Fruit fly (Drosophila melanogaster) whole organism, embryonic: ENCODE measurements around the gene Mkp3.

Source experiments
- Atf6 ChIP-seq: fragments of 200-800 bp; sonication (Bioruptor generic); IDR thresholded peaks from 2 replicates; pipeline ENCODE4 v1.3.6; 2022; ENCODE audit warnings: missing biosample characterization, missing genetic modification characterization
- CG10321 ChIP-seq: fragments of 200-800 bp; sonication (Bioruptor generic); IDR thresholded peaks from 2 replicates; pipeline ENCODE4 v1.3.6; 2022; ENCODE audit warnings: missing biosample characterization, missing genetic modification characterization
- CG10654 ChIP-seq: fragments of 200-800 bp; sonication (Bioruptor generic); optimal IDR thresholded peaks from 2 replicates; lab custom pipeline; 2016; ENCODE audit warnings: missing biosample characterization, missing genetic modification characterization
- CG10959 ChIP-seq: fragments of 200-800 bp; sonication (Bioruptor generic); IDR thresholded peaks from 2 replicates; pipeline ENCODE4 v1.3.6; 2022; ENCODE audit warnings: missing biosample characterization, missing genetic modification characterization
- CG11247 ChIP-seq: fragments of 200-800 bp; sonication (Bioruptor generic); IDR thresholded peaks from 2 replicates; pipeline ENCODE4 v1.3.6; 2022; ENCODE audit warnings: missing biosample characterization, missing genetic modification characterization
- CG11695 ChIP-seq: fragments of 200-800 bp; sonication (Bioruptor generic); IDR thresholded peaks from 3 replicates; pipeline ENCODE4 v1.3.6; 2022; ENCODE audit warnings: missing biosample characterization, missing genetic modification characterization
- CG11696 ChIP-seq: fragments of 200-800 bp; sonication (Bioruptor generic); IDR thresholded peaks from 2 replicates; pipeline ENCODE4 v1.3.6; 2022; ENCODE audit warnings: missing biosample characterization, missing genetic modification characterization
- CG1602 ChIP-seq: fragments of 200-800 bp; sonication (Bioruptor generic); optimal IDR thresholded peaks from 3 replicates; lab custom pipeline; 2016; ENCODE audit warnings: missing biosample characterization, missing genetic modification characterization
- CG17802 ChIP-seq: fragments of 200-800 bp; sonication (Bioruptor generic); optimal IDR thresholded peaks from 2 replicates; lab custom pipeline; 2018; ENCODE audit warnings: missing biosample characterization, mild to moderate bottlenecking, missing genetic modification characterization, moderate library complexity
- CG18619 ChIP-seq: fragments of 200-800 bp; sonication (Bioruptor generic); optimal IDR thresholded peaks from 3 replicates; lab custom pipeline; 2017; ENCODE audit warnings: missing biosample characterization, mild to moderate bottlenecking, missing genetic modification characterization
- CG2120 ChIP-seq: fragments of 200-800 bp; sonication (Bioruptor generic); optimal IDR thresholded peaks from 3 replicates; lab custom pipeline; 2016; ENCODE audit warnings: missing biosample characterization, missing genetic modification characterization
- CG2889 ChIP-seq: fragments of 200-800 bp; sonication (Bioruptor generic); IDR thresholded peaks from 3 replicates; pipeline ENCODE4 v1.3.6; 2022; ENCODE audit warnings: missing biosample characterization, missing genetic modification characterization
- CG30020 ChIP-seq: fragments of 200-800 bp; optimal IDR thresholded peaks from 2 replicates; lab custom pipeline; 2019; ENCODE audit warnings: missing biosample characterization, mild to moderate bottlenecking, missing genetic modification characterization, moderate library complexity
- CG30431 ChIP-seq: fragments of 200-800 bp; sonication (Bioruptor generic); optimal IDR thresholded peaks from 2 replicates; lab custom pipeline; 2017; ENCODE audit warnings: missing biosample characterization, missing genetic modification characterization
- CG34376 ChIP-seq: fragments of 200-800 bp; sonication (Bioruptor generic); optimal IDR thresholded peaks from 2 replicates; lab custom pipeline; 2018; ENCODE audit warnings: missing biosample characterization, mild to moderate bottlenecking, missing genetic modification characterization
- CG4424 ChIP-seq: fragments of 200-800 bp; sonication (Bioruptor generic); optimal IDR thresholded peaks from 3 replicates; lab custom pipeline; 2016; ENCODE audit warnings: missing biosample characterization, missing genetic modification characterization
- CG6654 ChIP-seq: fragments of 200-800 bp; sonication (Bioruptor generic); optimal IDR thresholded peaks from 2 replicates; lab custom pipeline; 2017; ENCODE audit warnings: missing biosample characterization, mild to moderate bottlenecking, missing genetic modification characterization
- CG7928 ChIP-seq: fragments of 200-800 bp; sonication (Bioruptor generic); optimal IDR thresholded peaks from 2 replicates; lab custom pipeline; 2017; ENCODE audit warnings: missing biosample characterization, mild to moderate bottlenecking, missing genetic modification characterization
- CG8944 ChIP-seq: fragments of 200-800 bp; sonication (Bioruptor generic); optimal IDR thresholded peaks from 3 replicates; lab custom pipeline; 2016; ENCODE audit warnings: missing biosample characterization, missing genetic modification characterization
- CG9817 ChIP-seq: fragments of 200-800 bp; sonication (Bioruptor generic); optimal IDR thresholded peaks from 2 replicates; lab custom pipeline; 2018; ENCODE audit warnings: missing biosample characterization, mild to moderate bottlenecking, missing genetic modification characterization, moderate library complexity
- CG9932 ChIP-seq: fragments of 200-800 bp; sonication (Bioruptor generic); IDR thresholded peaks from 2 replicates; pipeline ENCODE4 v1.3.6; 2022; ENCODE audit warnings: missing biosample characterization, missing genetic modification characterization
- D19B ChIP-seq: fragments of 200-800 bp; sonication (Bioruptor generic); optimal IDR thresholded peaks from 2 replicates; lab custom pipeline; 2017; ENCODE audit warnings: missing biosample characterization, mild to moderate bottlenecking, missing genetic modification characterization
- Dip2 ChIP-seq: fragments of 200-800 bp; sonication (Bioruptor generic); IDR thresholded peaks from 2 replicates; pipeline ENCODE4 v1.3.6; 2022; ENCODE audit warnings: missing biosample characterization, missing genetic modification characterization
- Fer3 ChIP-seq: fragments of 200-800 bp; sonication (Bioruptor generic); optimal IDR thresholded peaks from 2 replicates; lab custom pipeline; 2018; ENCODE audit warnings: missing biosample characterization, mild to moderate bottlenecking, missing genetic modification characterization, moderate library complexity
- Gug ChIP-seq: fragments of 200-800 bp; sonication (Bioruptor generic); IDR thresholded peaks from 4 replicates; pipeline ENCODE4 v1.3.6; 2022; ENCODE audit warnings: missing biosample characterization, missing genetic modification characterization
- HLH3B ChIP-seq: fragments of 200-800 bp; sonication (Bioruptor generic); IDR thresholded peaks from 2 replicates; pipeline ENCODE4 v1.3.6; 2022; ENCODE audit warnings: missing biosample characterization, missing genetic modification characterization
- Hr51 ChIP-seq, 2 experiments: fragments of 200-800 bp; sonication (Bioruptor generic); optimal IDR thresholded peaks; 2 replicates in 1 of 2; 3 replicates in 1 of 2; lab custom pipeline; 2016 to 2018; ENCODE audit warnings: missing biosample characterization in 2 of 2, missing genetic modification characterization in 2 of 2, mild to moderate bottlenecking in 1 of 2, moderate library complexity in 1 of 2
- NFAT ChIP-seq: fragments of 200-800 bp; sonication (Bioruptor generic); IDR thresholded peaks from 2 replicates; pipeline ENCODE4 v1.3.6; 2022; ENCODE audit warnings: missing biosample characterization, missing genetic modification characterization
- Neu2 ChIP-seq: fragments of 200-800 bp; sonication (Bioruptor generic); optimal IDR thresholded peaks from 3 replicates; lab custom pipeline; 2016; ENCODE audit warnings: missing biosample characterization, missing genetic modification characterization, borderline replicate concordance
- PHDP ChIP-seq: fragments of 200-800 bp; sonication (Bioruptor generic); optimal IDR thresholded peaks from 3 replicates; lab custom pipeline; 2018; ENCODE audit warnings: missing biosample characterization, mild to moderate bottlenecking, missing genetic modification characterization, moderate library complexity
- Poxn ChIP-seq: fragments of 200-800 bp; sonication (Bioruptor generic); IDR thresholded peaks from 2 replicates; pipeline ENCODE4 v1.3.6; 2022; ENCODE audit warnings: missing biosample characterization, missing genetic modification characterization
- Rfx ChIP-seq: fragments of 200-800 bp; sonication (Bioruptor generic); IDR thresholded peaks from 2 replicates; pipeline ENCODE4 v1.3.6; 2022; ENCODE audit warnings: missing biosample characterization, missing genetic modification characterization
- Sin3A ChIP-seq: fragments of >200 bp; optimal IDR thresholded peaks from 2 replicates; lab custom pipeline; 2018
- Taf1 ChIP-seq: fragments of 200-800 bp; sonication (Bioruptor generic); IDR thresholded peaks from 2 replicates; pipeline ENCODE4 v1.3.6; 2022; ENCODE audit warnings: missing biosample characterization, missing genetic modification characterization
- Tbp ChIP-seq: fragments of >200 bp; optimal IDR thresholded peaks from 2 replicates; lab custom pipeline; 2018; ENCODE audit warnings: missing biosample characterization, missing genetic modification characterization
- Vsx1 ChIP-seq: fragments of 200-800 bp; sonication (Bioruptor generic); optimal IDR thresholded peaks from 2 replicates; lab custom pipeline; 2017; ENCODE audit warnings: missing biosample characterization, mild to moderate bottlenecking, missing genetic modification characterization, missing genetic modification reagents
- bab2 ChIP-seq: fragments of 200-800 bp; sonication (Bioruptor generic); optimal IDR thresholded peaks from 2 replicates; lab custom pipeline; 2016; ENCODE audit warnings: missing biosample characterization, missing genetic modification characterization
- chinmo ChIP-seq: fragments of 200-800 bp; sonication (Bioruptor generic); IDR thresholded peaks from 4 replicates; pipeline ENCODE4 v1.3.6; 2022; ENCODE audit warnings: missing biosample characterization, missing genetic modification characterization; ENCODE audit not compliant: partially characterized antibody
- en ChIP-seq: fragments of 200-800 bp; sonication (Bioruptor generic); optimal IDR thresholded peaks from 2 replicates; lab custom pipeline; 2016; ENCODE audit warnings: missing biosample characterization, missing genetic modification characterization
- gem ChIP-seq: fragments of 200-800 bp; sonication (Bioruptor generic); optimal IDR thresholded peaks from 2 replicates; lab custom pipeline; 2019; ENCODE audit warnings: missing biosample characterization, mild to moderate bottlenecking, missing genetic modification characterization, moderate library complexity
- grn ChIP-seq: fragments of 200-800 bp; sonication (Bioruptor generic); optimal IDR thresholded peaks from 3 replicates; lab custom pipeline; 2017; ENCODE audit warnings: missing biosample characterization, missing genetic modification characterization
- gsb-n ChIP-seq: fragments of 200-800 bp; sonication (Bioruptor generic); optimal IDR thresholded peaks from 3 replicates; lab custom pipeline; 2018; ENCODE audit warnings: missing biosample characterization, mild to moderate bottlenecking, missing genetic modification characterization
- knrl ChIP-seq: fragments of 200-800 bp; sonication (Bioruptor generic); IDR thresholded peaks from 3 replicates; pipeline ENCODE4 v1.3.6; 2022; ENCODE audit warnings: missing biosample characterization, missing genetic modification characterization; ENCODE audit not compliant: partially characterized antibody
- luna ChIP-seq: fragments of 200-800 bp; sonication (Bioruptor generic); optimal IDR thresholded peaks from 2 replicates; lab custom pipeline; 2016; ENCODE audit warnings: missing biosample characterization, missing genetic modification characterization
- psq ChIP-seq: fragments of 200-800 bp; sonication (Bioruptor generic); optimal IDR thresholded peaks from 2 replicates; lab custom pipeline; 2017; ENCODE audit warnings: missing biosample characterization, missing genetic modification characterization
- ranshi ChIP-seq: fragments of 200-800 bp; sonication (Bioruptor generic); IDR thresholded peaks from 2 replicates; pipeline ENCODE4 v1.3.6; 2022; ENCODE audit warnings: missing biosample characterization, missing genetic modification characterization
- run ChIP-seq: fragments of 200-800 bp; sonication (Bioruptor generic); optimal IDR thresholded peaks from 3 replicates; lab custom pipeline; 2018; ENCODE audit warnings: missing biosample characterization, mild to moderate bottlenecking, missing genetic modification characterization
- sens-2 ChIP-seq: fragments of 200-800 bp; sonication (Bioruptor generic); IDR thresholded peaks from 2 replicates; pipeline ENCODE4 v1.3.6; 2022; ENCODE audit warnings: missing biosample characterization, missing genetic modification characterization
- sob ChIP-seq: fragments of 200-800 bp; sonication (Bioruptor generic); IDR thresholded peaks from 2 replicates; pipeline ENCODE4 v1.3.6; 2022; ENCODE audit warnings: missing biosample characterization, missing genetic modification characterization
- trem ChIP-seq: fragments of 200-800 bp; optimal IDR thresholded peaks from 3 replicates; lab custom pipeline; 2019; ENCODE audit warnings: missing biosample characterization, mild to moderate bottlenecking, missing genetic modification characterization, moderate library complexity
- twi ChIP-seq: fragments of 200-800 bp; optimal IDR thresholded peaks from 2 replicates; lab custom pipeline; 2019; ENCODE audit warnings: missing biosample characterization, mild to moderate bottlenecking, missing genetic modification characterization, moderate library complexity

The Mkp3 gene

DNA sequence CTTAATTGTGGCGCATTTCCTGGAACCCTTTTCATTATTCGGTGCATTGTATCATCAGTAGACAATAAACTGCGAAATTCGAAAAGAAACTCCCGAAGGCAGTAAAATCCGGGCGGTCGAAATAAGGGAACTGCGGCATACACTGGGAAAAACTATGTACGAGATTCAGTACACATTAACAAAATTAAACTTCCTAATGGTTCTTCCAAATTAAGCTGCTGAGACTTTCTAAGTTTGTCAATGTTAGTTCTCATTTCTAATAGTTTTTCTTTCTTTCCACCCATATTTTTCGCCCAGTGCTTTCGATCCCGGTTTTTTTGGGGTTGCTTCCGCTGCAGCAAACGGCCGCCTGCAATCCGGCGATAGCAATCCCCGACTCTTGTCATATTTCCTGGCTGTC lies 61.4 kb downstream of the Mkp3 start (continued):
- TF ChIP-seq Taf1 (GFP tag; lab: Robert Waterston, UW) (0 out of 2 replicates have a peak, but pooled peaks have one; percentile 13), CG11696 (0 out of 2 replicates have a peak, but pooled peaks have one; percentile 31), CG11695 (GFP tag; lab: Robert Waterston, UW) (peak; percentile 83; the same call in 2 of the 3 replicates), CG34376 (GFP tag; lab: Kevin White, UChicago) (no peak), Atf6 (GFP tag; lab: Robert Waterston, UW) (peak; percentile 61; the same call in 1 of the 2 replicates), en (GFP tag; lab: Kevin White, UChicago) (peak; percentile 7), Poxn (GFP tag; lab: Robert Waterston, UW) (no peak), CG2120 (GFP tag; lab: Kevin White, UChicago) (peak; percentile 57), PHDP (peak; percentile 81), CG10321 (0 out of 2 replicates have a peak, but pooled peaks have one; percentile 13), gem (tag; lab: Kevin White, UChicago) (peak; percentile 79), CG8944 (GFP tag; lab: Kevin White, UChicago) (peak; percentile 78), D19B (no peak), chinmo (GFP tag; lab: Robert Waterston, UW) (0 out of 4 replicates have a peak, but pooled peaks have one; percentile 43), Sin3A (lab: Kevin White, UChicago) (no peak), CG11247 (GFP tag; lab: Robert Waterston, UW) (peak; percentile 67), twi (tag; lab: Kevin White, UChicago) (peak; percentile 55), CG9817 (peak; percentile 13), Fer3 (tag; lab: Kevin White, UChicago) (peak; percentile 63), sens-2 (peak; percentile 76), CG30020 (tag; lab: Kevin White, UChicago) (peak; percentile 23), Neu2 (GFP tag; lab: Kevin White, UChicago) (no peak), CG1602 (GFP tag; lab: Kevin White, UChicago) (peak; percentile 58), CG30431 (GFP tag; lab: Kevin White, UChicago) (peak; percentile 64), grn (GFP tag; lab: Kevin White, UChicago) (peak; percentile 4), CG9932 (0 out of 2 replicates have a peak, but pooled peaks have one; percentile 36), CG7928 (no peak), sob (GFP tag; lab: Robert Waterston, UW) (peak; percentile 73), CG10959 (no peak), ranshi (peak; percentile 48; the same call in 1 of the 2 replicates), trem (tag; lab: Kevin White, UChicago) (peak; percentile 73), run (tag; lab: Kevin White, UChicago) (no peak), Rfx (GFP tag; lab: Robert Waterston, UW) (peak; percentile 64), CG4424 (peak; percentile 88), Vsx1 (GFP tag; lab: Kevin White, UChicago) (peak; percentile 28), CG10654 (peak; percentile 65), gsb-n (peak; percentile 50), CG6654 (GFP tag; lab: Kevin White, UChicago) (peak; percentile 55), knrl (GFP tag; lab: Robert Waterston, UW) (no peak), bab2 (GFP tag; lab: Kevin White, UChicago) (peak; percentile 75), Gug (GFP tag; lab: Robert Waterston, UW) (peak; percentile 72; the same call in 3 of the 4 replicates), CG17802 (tag; lab: Kevin White, UChicago) (peak; percentile 56), HLH3B (GFP tag; lab: Robert Waterston, UW) (peak; percentile 83), CG2889 (GFP tag; lab: Robert Waterston, UW) (0 out of 3 replicates have a peak, but pooled peaks have one; percentile 35), CG18619 (GFP tag; lab: Kevin White, UChicago) (peak; percentile 70), psq (GFP tag; lab: Kevin White, UChicago) (peak; percentile 5), NFAT (peak; percentile 13; the same call in 1 of the 2 replicates), luna (no peak), Dip2 (no peak), Hr51 (GFP tag; optimal IDR thresholded peaks at IDR 0.05; lab: Kevin White, UChicago) (peak; percentile 61 to 66), Tbp (GFP tag; lab: Kevin White, UChicago) (no peak)
